Worm (Caenorhabditis elegans): ENCODE results near the gene nhr-257.

DNA sequence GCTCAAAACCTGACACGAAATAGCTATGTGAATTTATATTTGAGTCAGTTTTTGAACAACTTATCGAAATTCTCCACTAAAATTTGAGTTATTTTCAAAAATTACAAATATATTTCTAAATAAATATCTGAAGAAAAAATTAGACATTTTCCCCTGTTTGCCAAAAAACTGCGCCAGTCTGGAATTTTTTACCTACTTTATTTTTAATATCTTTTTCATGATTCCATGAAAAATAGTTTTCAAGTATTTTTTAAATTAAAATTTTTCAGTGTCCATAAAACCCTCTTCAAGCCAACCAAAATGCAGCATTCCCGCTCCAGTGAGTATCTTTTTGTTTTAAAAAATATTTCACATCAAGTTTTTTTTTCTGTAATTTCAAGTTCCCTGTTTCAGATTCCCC, 38.4 kb downstream of the nhr-257 start, which contains the start of gene F53C3.8:
- no peak for TF ChIP-seq him-1 (tag; optimal IDR thresholded peaks at IDR 0.05)
- TF ChIP-seq dao-5 (tag; optimal IDR thresholded peaks at IDR 0.05) = no peak
- TF ChIP-seq W03F9.2 (tag; optimal IDR thresholded peaks at IDR 0.05) = no peak
